Fruit fly (Drosophila melanogaster): ENCODE measurements around the gene CG42752.

The CG42752 gene

DNA sequence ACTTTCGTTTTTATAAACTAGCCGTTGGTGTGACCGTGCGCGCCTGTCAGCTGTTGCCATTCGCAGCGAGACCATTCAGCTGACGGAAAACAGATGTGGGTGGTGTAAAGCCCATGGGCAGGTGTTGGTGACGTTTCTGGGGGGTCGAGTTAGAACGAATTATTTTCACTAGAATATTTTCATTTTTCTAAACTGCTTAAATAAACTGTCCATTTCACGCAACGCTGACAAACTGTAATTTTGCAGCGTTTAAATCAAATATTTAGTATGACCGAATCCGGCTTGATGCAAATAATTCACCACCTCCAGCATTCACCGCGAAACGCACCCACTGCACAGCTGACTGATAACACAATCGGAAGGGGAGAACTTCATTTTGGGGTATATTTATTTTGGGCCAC is 44.5 kb downstream of the CG42752 start, which contains the start of the genes CG10383 and CG10338 (continued):
- TF ChIP-seq sr (GFP tag; IDR thresholded peaks at IDR 0.05): peak; percentile 92
- peak; percentile 88 for TF ChIP-seq Optix (GFP tag; IDR thresholded peaks at IDR 0.05)
- TF ChIP-seq gcm2 (GFP tag; optimal IDR thresholded peaks at IDR 0.05): peak; percentile 71
- peak; percentile 85 for TF ChIP-seq unpg (GFP tag; optimal IDR thresholded peaks at IDR 0.05)
- TF ChIP-seq stc (GFP tag; IDR thresholded peaks at IDR 0.05): peak; percentile 92
- peak; percentile 68 for TF ChIP-seq Sry-δ (GFP tag; optimal IDR thresholded peaks at IDR 0.05)
- TF ChIP-seq sisA (GFP tag; IDR thresholded peaks at IDR 0.05): peak; percentile 88
- peak; percentile 70 for TF ChIP-seq CG3065 (GFP tag; optimal IDR thresholded peaks at IDR 0.05)
- peak; percentile 65 for TF ChIP-seq BtbVII (GFP tag; optimal IDR thresholded peaks at IDR 0.05)
- peak; percentile 80 for TF ChIP-seq CG9727 (GFP tag; optimal IDR thresholded peaks at IDR 0.05)
- no peak for TF ChIP-seq nau (GFP tag; optimal IDR thresholded peaks at IDR 0.05)
- TF ChIP-seq B-H1 (GFP tag; IDR thresholded peaks at IDR 0.05): peak; percentile 86
- peak; percentile 25 for TF ChIP-seq CG6654 (GFP tag; optimal IDR thresholded peaks at IDR 0.05)
- peak; percentile 80 for TF ChIP-seq CG12391 (tag; optimal IDR thresholded peaks at IDR 0.05)
- peak; percentile 97 for TF ChIP-seq MBD-R2 (GFP tag; IDR thresholded peaks at IDR 0.05)
- peak; percentile 75 for TF ChIP-seq CG17612 (GFP tag; IDR thresholded peaks at IDR 0.05)
- TF ChIP-seq unc-4 (GFP tag; IDR thresholded peaks at IDR 0.05; ENCODE audit: partially characterized antibody): peak; percentile 45; the same call in 1 of the 2 replicates
- peak; percentile 78 for TF ChIP-seq danr (GFP tag; IDR thresholded peaks at IDR 0.05)
- TF ChIP-seq tin (GFP tag; optimal IDR thresholded peaks at IDR 0.05): peak; percentile 77
- TF ChIP-seq ewg (GFP tag; optimal IDR thresholded peaks at IDR 0.05): peak; percentile 72
- TF ChIP-seq CHES-1-like (GFP tag; optimal IDR thresholded peaks at IDR 0.05): peak; percentile 93
- TF ChIP-seq CG15696 (tag; optimal IDR thresholded peaks at IDR 0.05): peak; percentile 20
- peak; percentile 69 for TF ChIP-seq CG13296 (GFP tag; optimal IDR thresholded peaks at IDR 0.05)
- TF ChIP-seq CG4707 (GFP tag; optimal IDR thresholded peaks at IDR 0.05): no peak
- TF ChIP-seq CG15479 (GFP tag; optimal IDR thresholded peaks at IDR 0.05): no peak
- peak; percentile 91 for TF ChIP-seq Awh (GFP tag; IDR thresholded peaks at IDR 0.05)
- peak; percentile 57 for TF ChIP-seq Dp (GFP tag; optimal IDR thresholded peaks at IDR 0.05)
- peak; percentile 71 for TF ChIP-seq CG16815 (GFP tag; optimal IDR thresholded peaks at IDR 0.05)
- peak; percentile 90 for TF ChIP-seq HmgZ (tag; optimal IDR thresholded peaks at IDR 0.05)
- peak; percentile 87 for TF ChIP-seq nmo (GFP tag; optimal IDR thresholded peaks at IDR 0.05)
- peak; percentile 49 for TF ChIP-seq CG33557 (GFP tag; optimal IDR thresholded peaks at IDR 0.05)
- peak; percentile 58 for TF ChIP-seq CG12071 (GFP tag; optimal IDR thresholded peaks at IDR 0.05)
- TF ChIP-seq Dip2 (GFP tag; IDR thresholded peaks at IDR 0.05): no peak
- peak; percentile 88 for TF ChIP-seq Sox102F (GFP tag; optimal IDR thresholded peaks at IDR 0.05)
- peak; percentile 65; the same call in 2 of the 3 replicates for TF ChIP-seq CG17361 (GFP tag; IDR thresholded peaks at IDR 0.05)
- TF ChIP-seq CG9215 (GFP tag; IDR thresholded peaks at IDR 0.05): peak; percentile 86
- peak; percentile 81 for TF ChIP-seq CoRest (tag; optimal IDR thresholded peaks at IDR 0.05)
- peak; percentile 76 for TF ChIP-seq CG12299 (tag; optimal IDR thresholded peaks at IDR 0.05)
- TF ChIP-seq wor (GFP tag; IDR thresholded peaks at IDR 0.05): peak; percentile 74
- TF ChIP-seq toy (GFP tag; IDR thresholded peaks at IDR 0.05): peak; percentile 76
- TF ChIP-seq chif (GFP tag; optimal IDR thresholded peaks at IDR 0.05): peak; percentile 78 to 88
- TF ChIP-seq Jarid2 (GFP tag; optimal IDR thresholded peaks at IDR 0.05): peak; percentile 46
- peak; percentile 77 for TF ChIP-seq CG13424 (tag; optimal IDR thresholded peaks at IDR 0.05)
- TF ChIP-seq Sry-β (GFP tag; optimal IDR thresholded peaks at IDR 0.05): peak; percentile 9
- TF ChIP-seq Dfd (GFP tag; optimal IDR thresholded peaks at IDR 0.05): no peak
- peak; percentile 48 for TF ChIP-seq Elba2 (GFP tag; optimal IDR thresholded peaks at IDR 0.05)
- TF ChIP-seq CG3163 (GFP tag; optimal IDR thresholded peaks at IDR 0.05): peak; percentile 65
- TF ChIP-seq kni (GFP tag; optimal IDR thresholded peaks at IDR 0.05): peak; percentile 26
- TF ChIP-seq CG15601 (tag; optimal IDR thresholded peaks at IDR 0.05): peak; percentile 58
- TF ChIP-seq Opbp (GFP tag; IDR thresholded peaks at IDR 0.05; ENCODE audit: partially characterized antibody): no peak

Data from whole organism, embryonic.